Worm (Caenorhabditis elegans): ENCODE data around the gene kin-33.

The kin-33 gene

ce11 chrV:203855-204432 is 30.5 kb downstream of the kin-33 start, which contains the start of gene lec-12:
lec-12 (plus strand) TSS chrV:204382.
- TF ChIP-seq unc-62 (GFP tag; optimal IDR thresholded peaks at IDR 0.05 in 1 of 2) (no peak), unc-62 (tag; optimal IDR thresholded peaks at IDR 0.05) (no peak), nhr-102 (tag; optimal IDR thresholded peaks at IDR 0.05) (peak; percentile 25), nhr-237 (tag; optimal IDR thresholded peaks at IDR 0.05) (no peak), zip-2 (tag; optimal IDR thresholded peaks at IDR 0.05) (peak; percentile 79), snpc-4 (tag; optimal IDR thresholded peaks at IDR 0.05) (no peak), lsy-2 (tag; optimal IDR thresholded peaks at IDR 0.05) (peak in 1 of 2 experiments; percentile 18), rbr-2 (tag; optimal IDR thresholded peaks at IDR 0.05) (peak; percentile 2), pha-4 (GFP tag; IDR thresholded peaks at IDR 0.05) (no peak), pha-4 (tag; optimal IDR thresholded peaks at IDR 0.05) (peak; percentile 91), ztf-11 (tag; optimal IDR thresholded peaks at IDR 0.05) (no peak), dve-1 (tag; optimal IDR thresholded peaks at IDR 0.05; ENCODE audit: insufficient read depth) (peak; percentile 54), lir-3 (tag; optimal IDR thresholded peaks at IDR 0.05) (no peak), hlh-30 (tag; optimal IDR thresholded peaks at IDR 0.05; ENCODE audit: insufficient read depth) (peak; percentile 65), ztf-7 (tag; optimal IDR thresholded peaks at IDR 0.05) (no peak), mep-1 (tag; optimal IDR thresholded peaks at IDR 0.05) (peak; percentile 39), nhr-6 (tag; optimal IDR thresholded peaks at IDR 0.05) (peak; percentile 24), lin-15B (tag; optimal IDR thresholded peaks at IDR 0.05) (no peak), hmg-1.1 (GFP tag; IDR thresholded peaks at IDR 0.05) (peak; percentile 35; the same call in 1 of the 2 replicates), daf-16 (GFP tag; optimal IDR thresholded peaks at IDR 0.05) (no peak), daf-16 (tag; optimal IDR thresholded peaks at IDR 0.05) (peak; percentile 92), tra-1 (GFP tag; IDR thresholded peaks at IDR 0.05) (no peak)

- TF ChIP-seq zfp-3 (GFP tag; conservative IDR thresholded peaks at IDR 0.05) (no peak), aha-1 (tag) (peak; percentile 15), ztf-11 (tag; optimal IDR thresholded peaks at IDR 0.05) (no peak)
Measured at ce11 chrV:201300-201699, 33.2 kb downstream of the kin-33 start, which contains the start of gene trpp-1. trpp-1 (plus strand) TSS chrV:201600.

ce11 chrV:194760-195159 is 39.7 kb downstream of the kin-33 start:
- TF ChIP-seq dmd-6 (GFP tag; IDR thresholded peaks at IDR 0.05) (no peak), Y105C5A.15 (GFP tag; IDR thresholded peaks at IDR 0.05) (no peak), daf-8 (GFP tag; IDR thresholded peaks at IDR 0.05) (no peak), zag-1 (tag; optimal IDR thresholded peaks at IDR 0.05) (no peak), lim-7 (GFP tag; IDR thresholded peaks at IDR 0.05) (no peak), set-16 (GFP tag; IDR thresholded peaks at IDR 0.05) (peak; percentile 75), zip-11 (GFP tag; IDR thresholded peaks at IDR 0.05) (no peak), madf-9 (GFP tag; conservative IDR thresholded peaks at IDR 0.05) (no peak), snpc-4 (tag; optimal IDR thresholded peaks at IDR 0.05) (no peak)

- TF ChIP-seq set-16 (GFP tag; IDR thresholded peaks at IDR 0.05), result peak; percentile 19; the same call in 1 of the 2 replicates
- no peak for TF ChIP-seq lir-3 (tag; optimal IDR thresholded peaks at IDR 0.05)
Measured at ce11 chrV:189436-189835, 45.0 kb downstream of the kin-33 start.

- TF ChIP-seq unc-39 (tag; optimal IDR thresholded peaks at IDR 0.05), result no peak
- no peak for TF ChIP-seq ztf-11 (tag; optimal IDR thresholded peaks at IDR 0.05)
- no peak for TF ChIP-seq egl-27 (tag; optimal IDR thresholded peaks at IDR 0.05)
- no peak for TF ChIP-seq zfp-3 (GFP tag; conservative IDR thresholded peaks at IDR 0.05)
- TF ChIP-seq lin-13 (GFP tag; optimal IDR thresholded peaks at IDR 0.05), result no peak
- no peak for TF ChIP-seq nhr-42 (GFP tag; IDR thresholded peaks at IDR 0.05)
- peak in 1 of 2 experiments; percentile 27 for TF ChIP-seq mdl-1 (tag; optimal IDR thresholded peaks at IDR 0.05)
- peak; percentile 39 for TF ChIP-seq fkh-10 (GFP tag; optimal IDR thresholded peaks at IDR 0.05)
- peak; percentile 71 for TF ChIP-seq hlh-30 (tag; optimal IDR thresholded peaks at IDR 0.05; ENCODE audit: insufficient read depth)
- peak; percentile 26 for TF ChIP-seq hlh-11 (tag; optimal IDR thresholded peaks at IDR 0.05)
- no peak for TF ChIP-seq mxl-2 (GFP tag; conservative IDR thresholded peaks at IDR 0.05)
- no peak for TF ChIP-seq sdz-12 (GFP tag; optimal IDR thresholded peaks at IDR 0.05)
- no peak for TF ChIP-seq T20F7.1 (GFP tag; optimal IDR thresholded peaks at IDR 0.05)
- no peak for TF ChIP-seq daf-8 (GFP tag; IDR thresholded peaks at IDR 0.05)
- TF ChIP-seq lim-7 (GFP tag; IDR thresholded peaks at IDR 0.05), result no peak
- TF ChIP-seq dmd-6 (GFP tag; IDR thresholded peaks at IDR 0.05), result peak; percentile 12; the same call in 1 of the 2 replicates
- TF ChIP-seq ceh-44 (GFP tag; IDR thresholded peaks at IDR 0.05), result no peak
- peak; percentile 44 for TF ChIP-seq mep-1 (tag; optimal IDR thresholded peaks at IDR 0.05)
- no peak for TF ChIP-seq F10B5.3 (tag; optimal IDR thresholded peaks at IDR 0.05)
Measured at ce11 chrV:185694-186217, 48.7 kb downstream of the kin-33 start, which contains the start of gene arid-1. arid-1 (plus strand) TSS chrV:186167.

Measured in whole organism, L4 larva.